Fruit fly (Drosophila melanogaster): ENCODE data around the gene ifc.

Gene ifc

DNA sequence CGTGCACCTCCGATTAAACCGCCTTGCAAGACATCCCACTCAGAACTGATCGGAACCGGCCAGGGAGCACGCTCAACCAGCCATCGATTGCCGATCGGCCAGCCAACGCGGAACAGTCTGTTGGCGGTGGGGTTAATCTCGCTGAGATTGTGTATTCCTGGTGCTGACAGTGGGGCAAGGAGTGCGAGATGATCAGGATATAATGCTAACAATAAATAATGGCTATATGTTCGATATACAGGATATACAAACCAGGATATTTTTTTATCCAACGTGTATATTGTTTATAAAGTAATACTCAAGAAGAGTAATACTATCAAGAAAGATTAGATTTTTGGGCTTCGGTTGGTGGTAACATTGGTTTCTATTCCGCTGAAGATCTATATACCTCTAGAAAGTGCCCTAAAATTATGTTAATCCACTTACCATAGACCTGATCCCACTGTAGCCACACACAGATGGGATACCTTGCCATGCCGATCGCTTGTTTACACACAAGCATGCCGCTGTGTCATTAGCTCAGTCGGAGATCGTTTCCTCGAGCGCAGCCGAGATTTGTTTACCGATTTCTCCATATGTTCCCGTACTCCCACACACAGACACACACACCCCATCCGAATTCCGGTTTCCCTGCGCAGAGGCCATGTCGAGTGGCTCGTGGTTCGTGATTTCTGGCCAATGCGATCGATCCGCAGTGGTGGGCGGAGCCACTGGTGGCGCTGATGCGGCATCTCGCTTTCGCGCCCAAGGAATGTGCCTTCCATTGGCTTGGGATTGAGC, 33.4 kb downstream of the ifc start, which contains the start of gene H2.0 (continued):
- TF ChIP-seq dm (GFP tag; optimal IDR thresholded peaks at IDR 0.05): peak; percentile 5
- TF ChIP-seq CG1832 (GFP tag; optimal IDR thresholded peaks at IDR 0.05): peak; percentile 50
- peak; percentile 60 for TF ChIP-seq CG10979 (tag; optimal IDR thresholded peaks at IDR 0.05)
- peak; percentile 46 for TF ChIP-seq CG4424 (GFP tag; optimal IDR thresholded peaks at IDR 0.05)
- TF ChIP-seq twi (tag; optimal IDR thresholded peaks at IDR 0.05): peak; percentile 94
- TF ChIP-seq CG4707 (GFP tag; optimal IDR thresholded peaks at IDR 0.05): peak; percentile 1
- no peak for TF ChIP-seq CG11560 (tag; IDR thresholded peaks at IDR 0.05)
- TF ChIP-seq Xbp1 (GFP tag; optimal IDR thresholded peaks at IDR 0.05): peak; percentile 22
- no peak for TF ChIP-seq HmgZ (tag; optimal IDR thresholded peaks at IDR 0.05)
- peak; percentile 31; the same call in 1 of the 2 replicates for TF ChIP-seq CG6689 (GFP tag; IDR thresholded peaks at IDR 0.05)
- TF ChIP-seq ci (GFP tag; IDR thresholded peaks at IDR 0.05): peak; percentile 40; the same call in 1 of the 3 replicates
- TF ChIP-seq p53 (GFP tag; optimal IDR thresholded peaks at IDR 0.05): no peak
- TF ChIP-seq sens (GFP tag): peak; percentile 81
- TF ChIP-seq wdn (GFP tag; IDR thresholded peaks at IDR 0.05): no peak
- peak; percentile 36 for TF ChIP-seq CG15601 (tag; optimal IDR thresholded peaks at IDR 0.05)
- TF ChIP-seq CG10321 (GFP tag; IDR thresholded peaks at IDR 0.05): peak; percentile 56; the same call in 1 of the 2 replicates
- TF ChIP-seq Dbx (GFP tag; IDR thresholded peaks at IDR 0.05): no peak
- TF ChIP-seq CG2875 (GFP tag; optimal IDR thresholded peaks at IDR 0.05): peak; percentile 20
- TF ChIP-seq cg (GFP tag; optimal IDR thresholded peaks at IDR 0.05): peak; percentile 78
- peak; percentile 13 for TF ChIP-seq Spps (tag; optimal IDR thresholded peaks at IDR 0.05)
- TF ChIP-seq CG13775 (GFP tag; optimal IDR thresholded peaks at IDR 0.05): peak; percentile 25
- peak; percentile 45 for TF ChIP-seq CG12391 (tag; optimal IDR thresholded peaks at IDR 0.05)
- peak; percentile 4 for TF ChIP-seq disco-r (GFP tag; optimal IDR thresholded peaks at IDR 0.05)
- TF ChIP-seq CG2678 (tag; optimal IDR thresholded peaks at IDR 0.05): peak; percentile 52
- peak; percentile 26 for TF ChIP-seq Med (GFP tag)
- peak; percentile 52 for TF ChIP-seq CG17829 (tag; optimal IDR thresholded peaks at IDR 0.05)
- peak; percentile 25 for TF ChIP-seq Atf-2 (GFP tag; optimal IDR thresholded peaks at IDR 0.05)
- TF ChIP-seq Nf-YC (tag; optimal IDR thresholded peaks at IDR 0.05): peak; percentile 97
- peak; percentile 7 for TF ChIP-seq Kr (GFP tag; optimal IDR thresholded peaks at IDR 0.05)
- 0 out of 2 replicates have a peak, but pooled peaks have one; percentile 17 for TF ChIP-seq CG1024 (GFP tag; IDR thresholded peaks at IDR 0.05)
- TF ChIP-seq CG15696 (tag; optimal IDR thresholded peaks at IDR 0.05): peak; percentile 69
- 0 out of 2 replicates have a peak, but pooled peaks have one; percentile 26 for TF ChIP-seq ara (GFP tag; IDR thresholded peaks at IDR 0.05)
- TF ChIP-seq CG10147 (GFP tag; optimal IDR thresholded peaks at IDR 0.05): no peak
- no peak for TF ChIP-seq chinmo (GFP tag; IDR thresholded peaks at IDR 0.05; ENCODE audit: partially characterized antibody)
- TF ChIP-seq H15 (GFP tag; IDR thresholded peaks at IDR 0.05): no peak
- 0 out of 2 replicates have a peak, but pooled peaks have one; percentile 10 for TF ChIP-seq Bgb (GFP tag; IDR thresholded peaks at IDR 0.05; ENCODE audit: partially characterized antibody)
- TF ChIP-seq CG10543 (GFP tag; optimal IDR thresholded peaks at IDR 0.05): peak; percentile 26
- peak; percentile 6 for TF ChIP-seq pnt (GFP tag; optimal IDR thresholded peaks at IDR 0.05)
- TF ChIP-seq dmrt11E (tag; optimal IDR thresholded peaks at IDR 0.05): peak; percentile 68
- peak; percentile 18 for TF ChIP-seq unpg (GFP tag; optimal IDR thresholded peaks at IDR 0.05)
- peak; percentile 34 for TF ChIP-seq CG7556 (GFP tag; optimal IDR thresholded peaks at IDR 0.05)
- TF ChIP-seq Chrac-16 (GFP tag; optimal IDR thresholded peaks at IDR 0.05): peak; percentile 18
- no peak for TF ChIP-seq pfk (GFP tag; optimal IDR thresholded peaks at IDR 0.05)
- no peak for TF ChIP-seq Stat92E (GFP tag; optimal IDR thresholded peaks at IDR 0.05)
- no peak; the same call in 1 of the 2 replicates for TF ChIP-seq vvl (GFP tag; IDR thresholded peaks at IDR 0.05)
- TF ChIP-seq Ptx1 (GFP tag; IDR thresholded peaks at IDR 0.05): 0 out of 2 replicates have a peak, but pooled peaks have one; percentile 15
- TF ChIP-seq ewg (GFP tag; optimal IDR thresholded peaks at IDR 0.05): peak; percentile 14
- TF ChIP-seq Drgx (GFP tag; IDR thresholded peaks at IDR 0.05): peak; percentile 7; the same call in 1 of the 2 replicates

Data from whole organism, embryonic.